Worm (Caenorhabditis elegans) whole organism, late embryonic: Measurements from ENCODE around the gene snu-23.

ENCODE experiments used
- C08G9.2 ChIP-seq: sonication (generic microtip); optimal IDR thresholded peaks from 2 replicates; lab custom pipeline; 2016; ENCODE audit warnings: mild to moderate bottlenecking, missing genetic modification characterization, moderate library complexity, missing compliant biosample characterization
- ahr-1 ChIP-seq: sonication (generic microtip); optimal IDR thresholded peaks from 2 replicates; lab custom pipeline; 2016; ENCODE audit warnings: missing genetic modification characterization, missing compliant biosample characterization
- ceh-14 ChIP-seq: sonication (generic microtip); optimal IDR thresholded peaks from 2 replicates; lab custom pipeline; 2016; ENCODE audit warnings: missing genotype, missing genetic modification characterization, missing compliant biosample characterization
- ceh-24 ChIP-seq: sonication (generic microtip); optimal IDR thresholded peaks from 2 replicates; lab custom pipeline; 2016; ENCODE audit warnings: mild to moderate bottlenecking, missing genetic modification characterization, missing compliant biosample characterization
- eyg-1 ChIP-seq: sonication (generic microtip); optimal IDR thresholded peaks from 2 replicates; lab custom pipeline; 2016; ENCODE audit warnings: missing genotype, missing genetic modification characterization, missing compliant biosample characterization
- hlh-13 ChIP-seq: fragments of 200-800 bp; sonication (Bioruptor generic); optimal IDR thresholded peaks from 2 replicates; lab custom pipeline; 2018; ENCODE audit warnings: mild to moderate bottlenecking, missing genetic modification characterization, missing compliant biosample characterization
- hlh-6 ChIP-seq: sonication (generic microtip); optimal IDR thresholded peaks from 2 replicates; lab custom pipeline; 2016; ENCODE audit warnings: missing genotype, missing genetic modification characterization, missing compliant biosample characterization
- nhr-232 ChIP-seq: sonication (generic microtip); optimal IDR thresholded peaks from 2 replicates; lab custom pipeline; 2016; ENCODE audit warnings: missing genetic modification characterization, missing compliant biosample characterization
- sox-4 ChIP-seq: sonication (generic microtip); optimal IDR thresholded peaks from 2 replicates; lab custom pipeline; 2017; ENCODE audit warnings: mild to moderate bottlenecking, missing genetic modification characterization, inconsistent platforms, missing compliant biosample characterization
- tbx-7 ChIP-seq: sonication (generic microtip); optimal IDR thresholded peaks from 2 replicates; lab custom pipeline; 2016; ENCODE audit warnings: missing genotype, missing genetic modification characterization, missing compliant biosample characterization
- unc-3 ChIP-seq, 2 experiments: fragments of 200-800 bp in 1 of 2; sonication (Bioruptor generic) in 1 of 2; sonication (generic microtip) in 1 of 2; conservative IDR thresholded peaks in 1 of 2; optimal IDR thresholded peaks in 1 of 2; 2 replicates each; pipeline versions ENCODE4 v1.3.6 to Lab custom; 2016 to 2022; ENCODE audit warnings: missing compliant biosample characterization in 2 of 2, missing genetic modification characterization in 2 of 2, missing genetic modification reagents in 1 of 2

DNA sequence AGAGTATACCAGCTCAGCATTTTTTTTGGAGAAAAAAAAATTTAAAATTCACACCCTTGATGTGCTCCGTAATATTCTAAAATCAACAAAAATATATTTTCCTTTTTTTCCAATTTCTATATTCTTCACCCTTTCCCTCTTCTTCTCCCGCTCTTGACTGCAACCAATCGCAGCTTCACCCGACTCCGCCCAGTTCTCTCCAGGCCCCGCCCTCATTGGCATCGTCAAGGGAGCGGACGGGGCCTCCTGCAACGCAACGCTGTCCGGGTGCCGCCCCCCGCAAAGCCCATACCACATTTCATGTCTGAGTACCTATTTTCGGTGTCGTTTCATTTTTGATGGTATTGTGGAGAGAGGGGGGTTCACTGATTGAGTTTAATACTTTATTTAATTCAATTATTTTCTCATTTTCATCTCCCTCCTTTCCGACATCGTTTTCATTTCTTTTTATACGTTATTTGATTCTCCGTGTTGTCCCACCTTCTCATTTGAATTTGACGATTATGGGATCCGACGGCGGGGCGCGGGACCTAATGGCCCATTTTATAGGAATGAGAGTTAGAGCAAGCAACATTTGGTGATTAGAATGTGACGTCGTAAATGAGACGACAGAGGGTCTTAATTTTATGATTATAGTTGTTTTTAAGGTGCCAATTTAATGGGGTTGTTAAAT lies 42.4 kb upstream of the snu-23 start:
- TF ChIP-seq ceh-24 (no peak), ahr-1 (no peak), eyg-1 (tag; lab: Kevin White, UChicago) (no peak), C08G9.2 (tag; lab: Kevin White, UChicago) (no peak), sox-4 (tag; lab: Kevin White, UChicago) (no peak), unc-3 (GFP tag; conservative IDR thresholded peaks at IDR 0.05; lab: Robert Waterston, UW) (no peak), unc-3 (tag; optimal IDR thresholded peaks at IDR 0.05; lab: Kevin White, UChicago) (no peak), tbx-7 (no peak), hlh-6 (no peak), hlh-13 (GFP tag; lab: Kevin White, UChicago) (no peak), nhr-232 (no peak), ceh-14 (tag; lab: Kevin White, UChicago) (peak; percentile 34)
